Fruit fly (Drosophila melanogaster) whole organism, pupa: ENCODE measurements around the gene RpL34b.

Experiments
- CG10348 ChIP-seq: fragments of 200-800 bp; sonication (Bioruptor generic); IDR thresholded peaks from 2 replicates; pipeline ENCODE4 v1.3.6; 2022; ENCODE audit warnings: missing biosample characterization, missing genetic modification characterization
- CG12605 ChIP-seq: fragments of 200-800 bp; sonication (Bioruptor generic); IDR thresholded peaks from 2 replicates; pipeline ENCODE4 v1.3.6; 2022; ENCODE audit warnings: missing biosample characterization, missing genetic modification characterization
- CG13204 ChIP-seq: fragments of 200-800 bp; sonication (Bioruptor generic); optimal IDR thresholded peaks from 2 replicates; lab custom pipeline; 2018; ENCODE audit warnings: missing biosample characterization, mild to moderate bottlenecking, missing genetic modification characterization, moderate library complexity
- CG14655 ChIP-seq: fragments of 200-800 bp; sonication (Bioruptor generic); optimal IDR thresholded peaks from 3 replicates; lab custom pipeline; 2017; ENCODE audit warnings: mild to moderate bottlenecking, missing biosample characterization, missing genetic modification reagents, missing genetic modification characterization
- CG15710 ChIP-seq: fragments of 200-800 bp; sonication (Bioruptor generic); optimal IDR thresholded peaks from 2 replicates; lab custom pipeline; 2018; ENCODE audit warnings: missing biosample characterization, mild to moderate bottlenecking, missing genetic modification characterization, moderate library complexity
- CG17806 ChIP-seq: fragments of 200-800 bp; sonication (Bioruptor generic); optimal IDR thresholded peaks from 2 replicates; lab custom pipeline; 2018; ENCODE audit warnings: missing biosample characterization, mild to moderate bottlenecking, missing genetic modification characterization, moderate library complexity
- CG32121 ChIP-seq: fragments of 200-800 bp; sonication (Bioruptor generic); IDR thresholded peaks from 2 replicates; pipeline ENCODE4 v1.3.6; 2022; ENCODE audit warnings: missing biosample characterization, missing genetic modification characterization
- CG34367 ChIP-seq: fragments of 200-800 bp; sonication (Bioruptor generic); optimal IDR thresholded peaks from 2 replicates; lab custom pipeline; 2018; ENCODE audit warnings: missing biosample characterization, mild to moderate bottlenecking, missing genetic modification characterization
- CG4496 ChIP-seq: fragments of 200-800 bp; sonication (Bioruptor generic); IDR thresholded peaks from 3 replicates; pipeline ENCODE4 v1.3.6; 2022; ENCODE audit warnings: missing biosample characterization, missing genetic modification characterization
- CG8159 ChIP-seq: fragments of 200-800 bp; sonication (Bioruptor generic); optimal IDR thresholded peaks from 3 replicates; lab custom pipeline; 2018; ENCODE audit warnings: missing biosample characterization, mild to moderate bottlenecking, missing genetic modification characterization, moderate library complexity
- CG8301 ChIP-seq: fragments of 200-800 bp; sonication (Bioruptor generic); optimal IDR thresholded peaks from 2 replicates; lab custom pipeline; 2018; ENCODE audit warnings: missing biosample characterization, mild to moderate bottlenecking, missing genetic modification characterization
- CG9948 ChIP-seq: fragments of 200-800 bp; sonication (Bioruptor generic); optimal IDR thresholded peaks from 2 replicates; lab custom pipeline; 2018; ENCODE audit warnings: missing biosample characterization, mild to moderate bottlenecking, missing genetic modification characterization, moderate library complexity
- D1 ChIP-seq: fragments of 200-800 bp; sonication (Bioruptor generic); optimal IDR thresholded peaks from 2 replicates; lab custom pipeline; 2018; ENCODE audit warnings: missing biosample characterization, mild to moderate bottlenecking, missing genetic modification characterization, moderate library complexity
- EcR ChIP-seq: fragments of 200-800 bp; sonication (Bioruptor generic); optimal IDR thresholded peaks from 3 replicates; lab custom pipeline; 2019; ENCODE audit warnings: missing biosample characterization, missing genetic modification characterization, mild to moderate bottlenecking, moderate library complexity, missing genetic modification reagents
- Ets98B ChIP-seq: fragments of 200-800 bp; sonication (Bioruptor generic); IDR thresholded peaks from 2 replicates; pipeline ENCODE4 v1.3.6; 2022; ENCODE audit warnings: missing biosample characterization, missing genetic modification characterization
- Pif1A ChIP-seq: fragments of 200-800 bp; sonication (Bioruptor generic); optimal IDR thresholded peaks from 3 replicates; lab custom pipeline; 2016; ENCODE audit warnings: missing biosample characterization, missing genetic modification characterization
- Pif1B ChIP-seq: fragments of 200-800 bp; sonication (Bioruptor generic); optimal IDR thresholded peaks from 3 replicates; lab custom pipeline; 2016; ENCODE audit warnings: missing biosample characterization, missing genetic modification characterization
- Snoo ChIP-seq: fragments of 200-800 bp; sonication (Bioruptor generic); optimal IDR thresholded peaks from 3 replicates; lab custom pipeline; 2017; ENCODE audit warnings: missing biosample characterization, mild to moderate bottlenecking, missing genetic modification characterization, inconsistent platforms
- fd96Ca ChIP-seq: fragments of 200-800 bp; sonication (Bioruptor generic); IDR thresholded peaks from 3 replicates; pipeline ENCODE4 v1.3.6; 2022; ENCODE audit warnings: missing biosample characterization, missing genetic modification characterization
- gl ChIP-seq: fragments of 200-800 bp; sonication (Bioruptor generic); optimal IDR thresholded peaks from 2 replicates; lab custom pipeline; 2018; ENCODE audit warnings: missing biosample characterization, mild to moderate bottlenecking, missing genetic modification characterization
- rn ChIP-seq: fragments of 200-800 bp; sonication (Bioruptor generic); IDR thresholded peaks from 2 replicates; pipeline ENCODE4 v1.3.6; 2022; ENCODE audit warnings: missing biosample characterization, missing genetic modification characterization

Gene RpL34b

dm6 chr3R:9388972-9389371, 12.1 kb downstream of the RpL34b start:
- TF ChIP-seq CG8301 (tag; lab: Kevin White, UChicago) (peak; percentile 16), EcR (GFP tag; lab: Kevin White, UChicago) (peak; percentile 85), fd96Ca (GFP tag; lab: Robert Waterston, UW) (no peak), Ets98B (GFP tag; lab: Robert Waterston, UW) (peak; percentile 49), CG4496 (GFP tag; lab: Robert Waterston, UW) (peak; percentile 63; the same call in 1 of the 3 replicates), Pif1B (GFP tag; lab: Kevin White, UChicago) (peak; percentile 53), Pif1A (GFP tag; lab: Kevin White, UChicago) (peak; percentile 61), CG13204 (GFP tag; lab: Kevin White, UChicago) (peak; percentile 82), gl (peak; percentile 88), rn (no peak), CG12605 (GFP tag; lab: Robert Waterston, UW) (peak; percentile 58), CG17806 (tag; lab: Kevin White, UChicago) (peak; percentile 45), D1 (tag; lab: Kevin White, UChicago) (no peak), CG32121 (GFP tag; lab: Robert Waterston, UW) (peak; percentile 39), CG9948 (tag; lab: Kevin White, UChicago) (peak; percentile 6), CG34367 (peak; percentile 53), CG14655 (GFP tag; lab: Kevin White, UChicago) (peak; percentile 50), CG15710 (tag; lab: Kevin White, UChicago) (peak; percentile 51), Snoo (tag; lab: Kevin White, UChicago) (no peak), CG8159 (tag; lab: Kevin White, UChicago) (peak; percentile 56), CG10348 (GFP tag; lab: Robert Waterston, UW) (no peak)

dm6 chr3R:9388321-9388720, 12.7 kb downstream of the RpL34b start:
- TF ChIP-seq CG13204 (GFP tag; lab: Kevin White, UChicago) = no peak
- TF ChIP-seq fd96Ca (GFP tag; lab: Robert Waterston, UW) = no peak
- no peak for TF ChIP-seq CG15710 (tag; lab: Kevin White, UChicago)
- TF ChIP-seq Snoo (tag; lab: Kevin White, UChicago) = no peak
- TF ChIP-seq CG32121 (GFP tag; lab: Robert Waterston, UW) = no peak
- TF ChIP-seq EcR (GFP tag; lab: Kevin White, UChicago) = no peak
- TF ChIP-seq CG10348 (GFP tag; lab: Robert Waterston, UW) = no peak
- TF ChIP-seq CG14655 (GFP tag; lab: Kevin White, UChicago) = no peak
- TF ChIP-seq CG8159 (tag; lab: Kevin White, UChicago) = no peak
- TF ChIP-seq gl = no peak
- no peak for TF ChIP-seq rn
- TF ChIP-seq CG12605 (GFP tag; lab: Robert Waterston, UW) = no peak
- no peak for TF ChIP-seq CG34367
- no peak for TF ChIP-seq D1 (tag; lab: Kevin White, UChicago)
- TF ChIP-seq CG9948 (tag; lab: Kevin White, UChicago) = no peak
- no peak for TF ChIP-seq CG8301 (tag; lab: Kevin White, UChicago)
- TF ChIP-seq CG17806 (tag; lab: Kevin White, UChicago) = no peak
- TF ChIP-seq Ets98B (GFP tag; lab: Robert Waterston, UW) = no peak

- TF ChIP-seq CG17806 (tag; lab: Kevin White, UChicago) = no peak
- TF ChIP-seq CG34367 = no peak
- no peak for TF ChIP-seq CG8301 (tag; lab: Kevin White, UChicago)
- peak; percentile 71 for TF ChIP-seq EcR (GFP tag; lab: Kevin White, UChicago)
- no peak for TF ChIP-seq CG13204 (GFP tag; lab: Kevin White, UChicago)
Measured at dm6 chr3R:9387634-9388033, 13.4 kb downstream of the RpL34b start.

- peak; percentile 65 for TF ChIP-seq CG4496 (GFP tag; lab: Robert Waterston, UW)
- TF ChIP-seq CG8301 (tag; lab: Kevin White, UChicago) = peak; percentile 14
- TF ChIP-seq CG32121 (GFP tag; lab: Robert Waterston, UW) = peak; percentile 23; the same call in 1 of the 2 replicates
- no peak for TF ChIP-seq CG13204 (GFP tag; lab: Kevin White, UChicago)
- 0 out of 2 replicates have a peak, but pooled peaks have one; percentile 32 for TF ChIP-seq CG12605 (GFP tag; lab: Robert Waterston, UW)
- peak; percentile 57 for TF ChIP-seq Ets98B (GFP tag; lab: Robert Waterston, UW)
- TF ChIP-seq Pif1A (GFP tag; lab: Kevin White, UChicago) = no peak
- no peak for TF ChIP-seq CG9948 (tag; lab: Kevin White, UChicago)
- TF ChIP-seq EcR (GFP tag; lab: Kevin White, UChicago) = no peak
Measured at dm6 chr3R:9385987-9386386, 15.0 kb downstream of the RpL34b start.

- no peak for TF ChIP-seq CG14655 (GFP tag; lab: Kevin White, UChicago)
- no peak for TF ChIP-seq CG17806 (tag; lab: Kevin White, UChicago)
- no peak for TF ChIP-seq CG32121 (GFP tag; lab: Robert Waterston, UW)
- TF ChIP-seq CG8301 (tag; lab: Kevin White, UChicago) = no peak
- TF ChIP-seq CG13204 (GFP tag; lab: Kevin White, UChicago) = peak; percentile 62
- TF ChIP-seq Pif1A (GFP tag; lab: Kevin White, UChicago) = no peak
- peak; percentile 8 for TF ChIP-seq Pif1B (GFP tag; lab: Kevin White, UChicago)
- no peak for TF ChIP-seq rn
- peak; percentile 34 for TF ChIP-seq CG8159 (tag; lab: Kevin White, UChicago)
- TF ChIP-seq fd96Ca (GFP tag; lab: Robert Waterston, UW) = 0 out of 3 replicates have a peak, but pooled peaks have one; percentile 31
- no peak for TF ChIP-seq CG10348 (GFP tag; lab: Robert Waterston, UW)
- TF ChIP-seq CG12605 (GFP tag; lab: Robert Waterston, UW) = peak; percentile 27; the same call in 1 of the 2 replicates
- TF ChIP-seq gl = peak; percentile 44
- no peak for TF ChIP-seq CG9948 (tag; lab: Kevin White, UChicago)
- TF ChIP-seq Ets98B (GFP tag; lab: Robert Waterston, UW) = no peak; the same call in 1 of the 2 replicates
- peak; percentile 63; the same call in 2 of the 3 replicates for TF ChIP-seq CG4496 (GFP tag; lab: Robert Waterston, UW)
- no peak for TF ChIP-seq Snoo (tag; lab: Kevin White, UChicago)
- peak; percentile 43 for TF ChIP-seq EcR (GFP tag; lab: Kevin White, UChicago)
- peak; percentile 35 for TF ChIP-seq CG15710 (tag; lab: Kevin White, UChicago)
- peak; percentile 4 for TF ChIP-seq CG34367
- TF ChIP-seq D1 (tag; lab: Kevin White, UChicago) = no peak
Measured at dm6 chr3R:9380970-9381369, 20.1 kb downstream of the RpL34b start.
